Worm (Caenorhabditis elegans) whole organism, early embryonic: ENCODE data around the gene srw-133.

Source experiments
- B0310.2 ChIP-seq: sonication (generic microtip); optimal IDR thresholded peaks from 2 replicates; lab custom pipeline; 2016; ENCODE audit warnings: mild to moderate bottlenecking, missing genetic modification characterization, missing compliant biosample characterization
- F13C5.2 ChIP-seq: sonication (generic microtip); optimal IDR thresholded peaks from 2 replicates; lab custom pipeline; 2017; ENCODE audit warnings: mild to moderate bottlenecking, missing genetic modification characterization, inconsistent platforms, missing compliant biosample characterization
- aly-1 ChIP-seq: sonication (generic microtip); optimal IDR thresholded peaks from 2 replicates; lab custom pipeline; 2016; ENCODE audit warnings: missing genetic modification characterization, missing compliant biosample characterization
- ama-1 ChIP-seq: fragments of 150-350 bp; optimal IDR thresholded peaks from 2 replicates; lab custom pipeline; 2014
- ceh-13 ChIP-seq: fragments of 200-800 bp; sonication (Bioruptor generic); optimal IDR thresholded peaks from 2 replicates; lab custom pipeline; 2018; ENCODE audit warnings: mild to moderate bottlenecking, missing genetic modification characterization, missing compliant biosample characterization
- ceh-36 ChIP-seq: sonication (generic microtip); optimal IDR thresholded peaks from 2 replicates; lab custom pipeline; 2016; ENCODE audit warnings: missing genetic modification characterization, inconsistent platforms, missing compliant biosample characterization
- ets-7 ChIP-seq: sonication (generic microtip); optimal IDR thresholded peaks from 2 replicates; lab custom pipeline; 2016; ENCODE audit warnings: missing genotype, missing genetic modification characterization, missing compliant biosample characterization
- flt-1 ChIP-seq: fragments of 200-800 bp; sonication (Bioruptor generic); IDR thresholded peaks from 2 replicates; pipeline ENCODE4 v1.3.6; 2022; ENCODE audit warnings: missing genetic modification characterization, missing compliant biosample characterization
- hmbx-1 ChIP-seq: sonication (generic microtip); optimal IDR thresholded peaks from 2 replicates; lab custom pipeline; 2016; ENCODE audit warnings: mild to moderate bottlenecking, missing genetic modification characterization, missing compliant biosample characterization
- hmg-4 ChIP-seq: fragments of 200-800 bp; sonication (Bioruptor generic); optimal IDR thresholded peaks from 2 replicates; lab custom pipeline; 2018; ENCODE audit warnings: mild to moderate bottlenecking, missing genetic modification characterization, missing compliant biosample characterization
- hnd-1 ChIP-seq: sonication (generic microtip); optimal IDR thresholded peaks from 2 replicates; lab custom pipeline; 2016; ENCODE audit warnings: missing genetic modification characterization, missing compliant biosample characterization
- pes-1 ChIP-seq: fragments of 200-800 bp; sonication (Bioruptor generic); IDR thresholded peaks from 2 replicates; pipeline ENCODE4 v1.3.6; 2022; ENCODE audit warnings: missing genetic modification reagents, missing genetic modification characterization, missing compliant biosample characterization
- scrt-1 ChIP-seq: fragments of 200-800 bp; sonication (Bioruptor generic); IDR thresholded peaks from 2 replicates; pipeline ENCODE4 v1.3.6; 2022; ENCODE audit warnings: missing genetic modification characterization, missing compliant biosample characterization
- sea-1 ChIP-seq: fragments of 200-800 bp; sonication (Bioruptor generic); conservative IDR thresholded peaks from 2 replicates; pipeline ENCODE4 v1.3.6; 2022; ENCODE audit warnings: missing genetic modification characterization, missing compliant biosample characterization
- tbx-11 ChIP-seq: fragments of 200-800 bp; sonication (Bioruptor generic); IDR thresholded peaks from 2 replicates; pipeline ENCODE4 v1.3.6; 2022; ENCODE audit warnings: missing genetic modification characterization, missing compliant biosample characterization
- tbx-37 ChIP-seq: fragments of 200-800 bp; sonication (Bioruptor generic); conservative IDR thresholded peaks from 2 replicates; pipeline ENCODE4 v1.3.6; 2022; ENCODE audit warnings: missing genetic modification reagents, missing genetic modification characterization, missing compliant biosample characterization
- tra-4 ChIP-seq: sonication (generic microtip); optimal IDR thresholded peaks from 2 replicates; lab custom pipeline; 2017; ENCODE audit warnings: missing genetic modification characterization, missing compliant biosample characterization

srw-133 gene

DNA sequence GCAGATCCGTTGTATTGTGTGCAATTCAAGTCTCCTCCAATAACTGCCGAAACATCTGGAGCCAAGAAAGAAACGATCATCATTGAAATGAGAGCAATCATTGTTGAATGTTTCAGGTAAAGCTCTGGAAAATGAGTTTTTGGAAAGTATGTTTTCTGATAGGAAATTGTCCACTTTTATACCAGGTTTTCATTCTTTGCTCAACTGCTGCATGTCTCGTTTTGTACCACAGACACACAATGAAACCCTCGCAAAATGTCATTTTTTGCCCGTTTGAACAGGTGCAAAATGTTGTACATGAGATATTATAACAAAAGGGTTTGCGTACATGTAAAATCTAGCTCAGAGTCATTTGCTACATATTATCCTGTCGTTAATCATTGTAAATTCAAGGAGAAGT is 6.1 kb upstream of the srw-133 start, which contains the start of gene T05B4.10:
Gene T05B4.10 (minus strand): TSS at position 101 of the 400 bp plus-strand sequence.
- no peak for TF ChIP-seq pes-1 (GFP tag; lab: Robert Waterston, UW)
- TF ChIP-seq tbx-11 (GFP tag; lab: Robert Waterston, UW), result no peak
- no peak for TF ChIP-seq sea-1 (GFP tag; lab: Robert Waterston, UW)
- no peak for TF ChIP-seq F13C5.2 (tag; lab: Kevin White, UChicago)
- no peak for TF ChIP-seq hnd-1 (tag; lab: Kevin White, UChicago)
- TF ChIP-seq flt-1 (GFP tag; lab: Robert Waterston, UW), result no peak
- TF ChIP-seq ceh-13 (GFP tag; lab: Kevin White, UChicago), result no peak
- TF ChIP-seq ceh-36 (tag; lab: Kevin White, UChicago), result no peak
- TF ChIP-seq aly-1 (tag; lab: Kevin White, UChicago), result no peak
- TF ChIP-seq B0310.2 (tag; lab: Kevin White, UChicago), result no peak
- no peak for TF ChIP-seq scrt-1 (GFP tag; lab: Robert Waterston, UW)
- no peak for TF ChIP-seq hmg-4 (GFP tag; lab: Kevin White, UChicago)
- TF ChIP-seq ama-1 (lab: Kevin White, UChicago), result no peak
- TF ChIP-seq hmbx-1 (tag; lab: Kevin White, UChicago), result no peak
- no peak for TF ChIP-seq tra-4 (tag; lab: Kevin White, UChicago)
- no peak for TF ChIP-seq tbx-37 (GFP tag; lab: Robert Waterston, UW)
- TF ChIP-seq ets-7 (tag; lab: Kevin White, UChicago), result no peak

- TF ChIP-seq hmg-4 (GFP tag; lab: Kevin White, UChicago) (no peak), sea-1 (GFP tag; lab: Robert Waterston, UW) (no peak), flt-1 (GFP tag; lab: Robert Waterston, UW) (no peak), B0310.2 (tag; lab: Kevin White, UChicago) (no peak), aly-1 (tag; lab: Kevin White, UChicago) (no peak), ets-7 (tag; lab: Kevin White, UChicago) (no peak)
Observed at ce11 chrV:4118332-4118731, 3.8 kb upstream of the srw-133 start, which contains the start of gene T05B4.9. T05B4.9 (minus strand) TSS chrV:4118432.

- TF ChIP-seq tbx-11 (GFP tag; lab: Robert Waterston, UW) (no peak), scrt-1 (GFP tag; lab: Robert Waterston, UW) (no peak), ama-1 (lab: Kevin White, UChicago) (no peak), sea-1 (GFP tag; lab: Robert Waterston, UW) (no peak), ceh-13 (GFP tag; lab: Kevin White, UChicago) (no peak), aly-1 (tag; lab: Kevin White, UChicago) (no peak), F13C5.2 (tag; lab: Kevin White, UChicago) (no peak), ceh-36 (tag; lab: Kevin White, UChicago) (no peak), hmg-4 (GFP tag; lab: Kevin White, UChicago) (no peak), pes-1 (GFP tag; lab: Robert Waterston, UW) (no peak), hnd-1 (tag; lab: Kevin White, UChicago) (no peak), ets-7 (tag; lab: Kevin White, UChicago) (no peak), tbx-37 (GFP tag; lab: Robert Waterston, UW) (no peak), tra-4 (tag; lab: Kevin White, UChicago) (no peak), flt-1 (GFP tag; lab: Robert Waterston, UW) (no peak), B0310.2 (tag; lab: Kevin White, UChicago) (no peak), hmbx-1 (tag; lab: Kevin White, UChicago) (no peak)
Observed at ce11 chrV:4116071-4116470, 1.5 kb upstream of the srw-133 start, which contains the start of gene T05B4.8. T05B4.8 (minus strand) TSS chrV:4116171.

ce11 chrV:4112516-4112915 is 2.0 kb downstream of the srw-133 start, which contains the start of gene srw-134:
srw-134 (minus strand) TSS chrV:4112616.
- TF ChIP-seq ceh-36 (tag; lab: Kevin White, UChicago) (no peak), ceh-13 (GFP tag; lab: Kevin White, UChicago) (no peak), ets-7 (tag; lab: Kevin White, UChicago) (no peak), aly-1 (tag; lab: Kevin White, UChicago) (no peak), flt-1 (GFP tag; lab: Robert Waterston, UW) (no peak), hmg-4 (GFP tag; lab: Kevin White, UChicago) (no peak), pes-1 (GFP tag; lab: Robert Waterston, UW) (no peak), sea-1 (GFP tag; lab: Robert Waterston, UW) (no peak)

- TF ChIP-seq aly-1 (tag; lab: Kevin White, UChicago) (no peak), ceh-36 (tag; lab: Kevin White, UChicago) (no peak)
Observed at ce11 chrV:4109873-4110272, 4.7 kb downstream of the srw-133 start, which contains the start of gene clc-18. clc-18 (minus strand) TSS chrV:4109973.

DNA sequence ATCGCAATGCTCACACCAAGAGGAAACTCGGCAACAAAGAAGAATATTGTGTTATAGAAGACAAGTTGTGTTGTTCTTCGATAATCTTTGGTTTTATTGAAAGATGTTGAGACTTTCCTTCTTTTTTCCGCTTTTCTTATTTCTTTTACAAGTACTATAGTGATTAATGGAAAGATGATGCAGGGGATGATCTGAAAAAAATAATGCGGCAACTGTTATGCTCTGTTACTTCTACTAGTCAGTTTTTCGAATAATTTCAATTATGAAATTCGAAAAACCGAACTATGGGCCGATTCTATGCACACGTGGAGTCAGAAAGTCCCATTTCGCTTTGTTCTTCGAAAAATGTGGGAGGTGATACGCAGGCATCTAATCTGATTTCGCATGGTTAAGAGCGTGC is 7.8 kb downstream of the srw-133 start:
- no peak for TF ChIP-seq ets-7 (tag; lab: Kevin White, UChicago)
- no peak for TF ChIP-seq ama-1 (lab: Kevin White, UChicago)
- TF ChIP-seq scrt-1 (GFP tag; lab: Robert Waterston, UW), result no peak
- TF ChIP-seq flt-1 (GFP tag; lab: Robert Waterston, UW), result no peak
- TF ChIP-seq sea-1 (GFP tag; lab: Robert Waterston, UW), result no peak
- TF ChIP-seq B0310.2 (tag; lab: Kevin White, UChicago), result no peak
- TF ChIP-seq hnd-1 (tag; lab: Kevin White, UChicago), result no peak

DNA sequence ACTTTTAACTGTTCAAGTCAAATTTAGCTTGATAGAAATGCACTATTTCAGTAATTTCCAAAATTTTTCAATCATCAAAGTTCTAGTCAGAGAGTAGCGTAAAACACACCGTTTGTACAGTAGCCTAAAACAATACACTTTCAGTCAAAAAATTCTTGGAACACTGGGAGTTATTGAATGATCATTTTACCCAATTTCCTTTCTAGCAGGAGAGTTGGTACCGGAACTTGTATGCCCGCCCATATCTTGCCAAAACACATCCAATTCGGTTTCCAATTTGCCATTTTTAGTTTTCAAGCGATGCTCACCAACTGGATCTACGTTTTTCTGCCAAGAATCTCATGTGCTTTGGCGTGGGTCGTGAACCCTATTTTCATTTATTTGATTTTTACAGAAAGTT is 10.2 kb downstream of the srw-133 start, which contains the start of gene srj-39:
Gene srj-39 (plus strand): TSS at position 301 of the 400 bp plus-strand sequence.
- TF ChIP-seq B0310.2 (tag; lab: Kevin White, UChicago) (no peak), tra-4 (tag; lab: Kevin White, UChicago) (no peak), aly-1 (tag; lab: Kevin White, UChicago) (no peak), pes-1 (GFP tag; lab: Robert Waterston, UW) (no peak), ceh-36 (tag; lab: Kevin White, UChicago) (no peak), tbx-37 (GFP tag; lab: Robert Waterston, UW) (no peak), sea-1 (GFP tag; lab: Robert Waterston, UW) (no peak), tbx-11 (GFP tag; lab: Robert Waterston, UW) (no peak), F13C5.2 (tag; lab: Kevin White, UChicago) (no peak), flt-1 (GFP tag; lab: Robert Waterston, UW) (no peak), ama-1 (lab: Kevin White, UChicago) (no peak)
